Fruit fly (Drosophila melanogaster) Kc167 (cell line): ENCODE measurements around the gene Or85c.

Experiments used
- Myc ChIP-seq: fragments of >200 bp; optimal IDR thresholded peaks from 2 replicates; lab custom pipeline; 2017; ENCODE audit warnings: missing external identifiers
- ttk ChIP-seq: sonication (Bioruptor generic); optimal IDR thresholded peaks from 2 replicates; lab custom pipeline; 2017; ENCODE audit warnings: missing external identifiers

- TF ChIP-seq ttk (lab: Kevin White, UChicago) (no peak), Myc (lab: Kevin White, UChicago) (no peak)
These were observed 8.7 kb upstream of the Or85c start, which contains the start of gene CG31454 for dm6 chr3R:8521499-8521898.
